Worm (Caenorhabditis elegans): ENCODE measurements around the gene nhr-45.

ce11 chrX:4628350-4628749 is 31.8 kb downstream of the nhr-45 start:
- TF ChIP-seq ama-1 (optimal IDR thresholded peaks at IDR 0.05) (no peak), snpc-4 (tag; optimal IDR thresholded peaks at IDR 0.05) (no peak), snpc-1.2 (GFP tag; IDR thresholded peaks at IDR 0.05) (no peak), skn-1 (tag; optimal IDR thresholded peaks at IDR 0.05) (no peak), nhr-11 (tag; optimal IDR thresholded peaks at IDR 0.05) (no peak), egl-43 (GFP tag; IDR thresholded peaks at IDR 0.05) (no peak), nhr-25 (tag; optimal IDR thresholded peaks at IDR 0.05; ENCODE audit: borderline replicate concordance, insufficient read depth) (no peak), aly-2 (tag; optimal IDR thresholded peaks at IDR 0.05) (no peak), madf-5 (GFP tag; IDR thresholded peaks at IDR 0.05) (no peak), dve-1 (tag; optimal IDR thresholded peaks at IDR 0.05; ENCODE audit: insufficient read depth) (no peak), lsy-2 (tag; optimal IDR thresholded peaks at IDR 0.05) (no peak), nhr-76 (tag; optimal IDR thresholded peaks at IDR 0.05) (no peak)

All from whole organism, L4 larva.